Worm (Caenorhabditis elegans): ENCODE measurements around the gene C55A6.11.

DNA sequence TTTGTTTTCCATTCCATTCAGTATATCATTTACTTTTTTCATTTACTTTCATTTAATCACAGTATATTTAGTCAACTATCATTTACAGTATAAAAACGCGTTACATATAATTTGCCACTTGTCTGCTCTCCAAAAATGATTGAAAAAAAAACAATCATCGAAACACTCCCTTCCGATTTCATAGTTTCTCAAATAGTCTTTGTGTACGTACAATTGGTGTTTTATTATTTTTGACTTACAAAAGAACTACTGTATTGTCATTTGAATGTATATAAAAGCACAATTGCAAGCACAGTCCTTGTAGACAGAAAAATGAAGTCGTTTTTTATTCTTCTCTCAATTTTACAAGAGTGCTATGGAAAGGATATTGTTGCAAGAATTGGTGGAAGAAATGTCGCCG, 45.9 kb upstream of the C55A6.11 start, which contains the start of gene nas-22:
- no peak for TF ChIP-seq T22C8.4 (GFP tag; IDR thresholded peaks at IDR 0.05)
- no peak for TF ChIP-seq ztf-23 (GFP tag; IDR thresholded peaks at IDR 0.05)
- no peak for TF ChIP-seq tab-1 (GFP tag; IDR thresholded peaks at IDR 0.05)
